Worm (Caenorhabditis elegans) whole organism, L4 larva: ENCODE results near the gene F59A6.3.

Experiments used
- F10B5.3 ChIP-seq: sonication (generic microtip); optimal IDR thresholded peaks from 2 replicates; lab custom pipeline; 2016; ENCODE audit warnings: mild to moderate bottlenecking, missing genetic modification characterization, missing compliant biosample characterization
- F44E2.7 ChIP-seq: fragments of 200-800 bp; sonication (Bioruptor generic); IDR thresholded peaks from 2 replicates; pipeline ENCODE4 v2.1.2; 2022; ENCODE audit warnings: missing genetic modification characterization, missing compliant biosample characterization
- F49E8.2 ChIP-seq: sonication (generic microtip); optimal IDR thresholded peaks from 2 replicates; lab custom pipeline; 2016; ENCODE audit warnings: missing compliant biosample characterization, mild to moderate bottlenecking, missing genetic modification characterization, borderline replicate concordance
- T20F7.1 ChIP-seq: fragments of 200-800 bp; sonication (Bioruptor generic); optimal IDR thresholded peaks from 2 replicates; lab custom pipeline; 2018; ENCODE audit warnings: mild to moderate bottlenecking, missing genetic modification characterization, missing compliant biosample characterization
- Y105C5A.15 ChIP-seq: fragments of 200-800 bp; sonication (Bioruptor generic); IDR thresholded peaks from 2 replicates; pipeline ENCODE4 v1.3.6; 2022; ENCODE audit warnings: missing genetic modification characterization, missing compliant biosample characterization
- Y48G9A.11 ChIP-seq: fragments of 200-800 bp; sonication (Bioruptor generic); IDR thresholded peaks from 2 replicates; pipeline ENCODE4 v1.3.6; 2022; ENCODE audit warnings: missing genetic modification reagents, missing genetic modification characterization, missing compliant biosample characterization
- ZK337.2 ChIP-seq: fragments of 200-800 bp; sonication (Bioruptor generic); IDR thresholded peaks from 2 replicates; pipeline ENCODE4 v1.3.6; 2022; ENCODE audit warnings: missing genetic modification reagents, missing genetic modification characterization, missing compliant biosample characterization
- ZK546.5 ChIP-seq, 2 experiments: sonication (generic microtip); optimal IDR thresholded peaks; 2 replicates each; lab custom pipeline; 2017; ENCODE audit warnings: missing biosample characterization in 2 of 2, missing genetic modification characterization in 2 of 2
- aha-1 ChIP-seq: fragments of 150-350 bp; peaks from one replicate; lab custom pipeline; 2014; ENCODE audit warnings: missing biosample characterization, missing genetic modification characterization
- aly-2 ChIP-seq: sonication (generic microtip); optimal IDR thresholded peaks from 2 replicates; lab custom pipeline; 2018; ENCODE audit warnings: missing biosample characterization, missing genetic modification characterization
- arid-1 ChIP-seq: fragments of 200-800 bp; sonication (Bioruptor generic); conservative IDR thresholded peaks from 2 replicates; pipeline ENCODE4 v1.3.6; 2022; ENCODE audit warnings: missing genetic modification reagents, missing genetic modification characterization, missing compliant biosample characterization
- ceh-20 ChIP-seq: fragments of 200-800 bp; sonication (Bioruptor generic); IDR thresholded peaks from 2 replicates; pipeline ENCODE4 v1.3.6; 2022; ENCODE audit warnings: missing genetic modification reagents, missing genetic modification characterization, missing compliant biosample characterization
- ceh-28 ChIP-seq: fragments of 150-350 bp; optimal IDR thresholded peaks from 2 replicates; lab custom pipeline; 2014; ENCODE audit warnings: missing biosample characterization, missing genetic modification reagents, missing genetic modification characterization
- ceh-32 ChIP-seq: sonication (generic microtip); optimal IDR thresholded peaks from 2 replicates; lab custom pipeline; 2016; ENCODE audit warnings: mild to moderate bottlenecking, missing genetic modification characterization, missing compliant biosample characterization; ENCODE audit not compliant: poor library complexity
- ces-1 ChIP-seq: fragments of 150-350 bp; sonication (generic microtip); optimal IDR thresholded peaks from 4 replicates; lab custom pipeline; 2014; ENCODE audit warnings: missing biosample characterization, missing genetic modification reagents, missing genetic modification characterization
- daf-19 ChIP-seq: fragments of 200-800 bp; sonication (Bioruptor generic); conservative IDR thresholded peaks from 2 replicates; pipeline ENCODE4 v1.3.6; 2022; ENCODE audit warnings: missing genetic modification characterization, missing compliant biosample characterization
- daf-8 ChIP-seq: fragments of 200-800 bp; sonication (Bioruptor generic); IDR thresholded peaks from 2 replicates; pipeline ENCODE4 v1.3.6; 2022; ENCODE audit warnings: missing genetic modification characterization, missing compliant biosample characterization
- dmd-6 ChIP-seq: fragments of 200-800 bp; sonication (Bioruptor generic); IDR thresholded peaks from 2 replicates; pipeline ENCODE4 v1.3.6; 2022; ENCODE audit warnings: missing genetic modification reagents, missing genetic modification characterization, missing compliant biosample characterization
- dpl-1 ChIP-seq: fragments of 150-350 bp; optimal IDR thresholded peaks from 2 replicates; lab custom pipeline; 2014; ENCODE audit warnings: missing biosample characterization, missing genetic modification reagents, missing genetic modification characterization
- dve-1 ChIP-seq: sonication (generic microtip); optimal IDR thresholded peaks from 2 replicates; lab custom pipeline; 2017; ENCODE audit warnings: antibody characterized with exemption, mild to moderate bottlenecking, missing genetic modification characterization, missing compliant biosample characterization; ENCODE audit not compliant: insufficient read depth
- egl-27 ChIP-seq: sonication (generic microtip); optimal IDR thresholded peaks from 3 replicates; lab custom pipeline; 2017; ENCODE audit warnings: missing biosample characterization, missing genetic modification reagents, missing genetic modification characterization
- fos-1 ChIP-seq: fragments of 150-350 bp; optimal IDR thresholded peaks from 2 replicates; lab custom pipeline; 2014; ENCODE audit warnings: missing biosample characterization, missing genetic modification characterization
- gei-8 ChIP-seq: fragments of 200-800 bp; sonication (Bioruptor generic); optimal IDR thresholded peaks from 2 replicates; lab custom pipeline; 2018; ENCODE audit warnings: mild to moderate bottlenecking, missing genetic modification characterization, missing compliant biosample characterization
- hmg-1.1 ChIP-seq: fragments of 200-800 bp; sonication (Bioruptor generic); IDR thresholded peaks from 2 replicates; pipeline ENCODE4 v1.3.6; 2022; ENCODE audit warnings: missing genetic modification reagents, missing genetic modification characterization, missing compliant biosample characterization
- lim-7 ChIP-seq: fragments of 200-800 bp; sonication (Bioruptor generic); IDR thresholded peaks from 2 replicates; pipeline ENCODE4 v1.3.6; 2022; ENCODE audit warnings: missing genetic modification characterization, missing compliant biosample characterization
- lin-13 ChIP-seq: fragments of 150-350 bp; optimal IDR thresholded peaks from 2 replicates; lab custom pipeline; 2014; ENCODE audit warnings: missing biosample characterization, missing genetic modification reagents, missing genetic modification characterization
- lin-38 ChIP-seq: fragments of 200-800 bp; sonication (Bioruptor generic); IDR thresholded peaks from 2 replicates; pipeline ENCODE4 v1.3.6; 2022; ENCODE audit warnings: missing genetic modification reagents, missing genetic modification characterization, missing compliant biosample characterization
- lin-39 ChIP-seq: fragments of 150-350 bp; optimal IDR thresholded peaks from 2 replicates; lab custom pipeline; 2014; ENCODE audit warnings: missing biosample characterization, missing genetic modification reagents, missing genetic modification characterization
- lsy-2 ChIP-seq, 2 experiments: fragments of 150-350 bp in 1 of 2; sonication (generic microtip) in 1 of 2; optimal IDR thresholded peaks; 2 replicates each; lab custom pipeline; 2014 to 2017; ENCODE audit warnings: missing biosample characterization in 2 of 2, missing genetic modification characterization in 2 of 2
- madf-9 ChIP-seq: fragments of 200-800 bp; sonication (Bioruptor generic); conservative IDR thresholded peaks from 2 replicates; pipeline ENCODE4 v1.3.6; 2022; ENCODE audit warnings: missing genetic modification reagents, missing genetic modification characterization, missing compliant biosample characterization
- mdl-1 ChIP-seq, 2 experiments: fragments of 150-350 bp in 1 of 2; sonication (generic microtip) in 1 of 2; optimal IDR thresholded peaks; 2 replicates each; lab custom pipeline; 2014 to 2017; ENCODE audit warnings: missing biosample characterization in 2 of 2, missing genetic modification characterization in 2 of 2
- mep-1 ChIP-seq: fragments of 150-350 bp; sonication (generic microtip); optimal IDR thresholded peaks from 3 replicates; lab custom pipeline; 2014; ENCODE audit warnings: missing biosample characterization, missing genetic modification characterization
- mes-2 ChIP-seq: sonication (generic microtip); optimal IDR thresholded peaks from 2 replicates; lab custom pipeline; 2016; ENCODE audit warnings: missing genotype, mild to moderate bottlenecking, missing genetic modification characterization, missing compliant biosample characterization; ENCODE audit not compliant: poor library complexity, severe bottlenecking
- mxl-2 ChIP-seq: fragments of 200-800 bp; sonication (Bioruptor generic); conservative IDR thresholded peaks from 2 replicates; pipeline ENCODE4 v1.3.6; 2022; ENCODE audit warnings: missing genetic modification reagents, missing genetic modification characterization, missing compliant biosample characterization
- mxl-3 ChIP-seq: fragments of 200-800 bp; sonication (Bioruptor generic); optimal IDR thresholded peaks from 2 replicates; lab custom pipeline; 2018; ENCODE audit warnings: mild to moderate bottlenecking, missing genetic modification characterization, missing compliant biosample characterization
- nhr-102 ChIP-seq: sonication (generic microtip); optimal IDR thresholded peaks from 2 replicates; lab custom pipeline; 2016; ENCODE audit warnings: mild to moderate bottlenecking, missing genetic modification characterization, moderate library complexity, missing compliant biosample characterization
- nhr-11 ChIP-seq: fragments of 150-350 bp; optimal IDR thresholded peaks from 2 replicates; lab custom pipeline; 2014; ENCODE audit warnings: missing biosample characterization, missing genetic modification characterization
- nhr-111 ChIP-seq: fragments of 200-800 bp; sonication (Bioruptor generic); optimal IDR thresholded peaks from 2 replicates; lab custom pipeline; 2018; ENCODE audit warnings: mild to moderate bottlenecking, missing genetic modification characterization, missing compliant biosample characterization
- nhr-25 ChIP-seq: sonication (generic microtip); optimal IDR thresholded peaks from 2 replicates; lab custom pipeline; 2017; ENCODE audit warnings: missing genetic modification characterization, mild to moderate bottlenecking, missing compliant biosample characterization, antibody characterized with exemption, moderate library complexity, borderline replicate concordance; ENCODE audit not compliant: insufficient read depth
- nhr-48 ChIP-seq: sonication (generic microtip); optimal IDR thresholded peaks from 2 replicates; lab custom pipeline; 2016; ENCODE audit warnings: mild to moderate bottlenecking, missing genetic modification characterization, missing compliant biosample characterization
- nhr-6 ChIP-seq: fragments of 150-350 bp; optimal IDR thresholded peaks from 2 replicates; lab custom pipeline; 2014; ENCODE audit warnings: missing biosample characterization, missing genetic modification characterization
- sdz-12 ChIP-seq: fragments of 200-800 bp; sonication (Bioruptor generic); optimal IDR thresholded peaks from 2 replicates; lab custom pipeline; 2018; ENCODE audit warnings: mild to moderate bottlenecking, missing genetic modification characterization, missing compliant biosample characterization
- set-16 ChIP-seq: fragments of 200-800 bp; sonication (Bioruptor generic); IDR thresholded peaks from 2 replicates; pipeline ENCODE4 v1.3.6; 2022; ENCODE audit warnings: missing genetic modification reagents, missing genetic modification characterization, missing compliant biosample characterization
- skn-1 ChIP-seq: fragments of 150-350 bp; optimal IDR thresholded peaks from 2 replicates; lab custom pipeline; 2014; ENCODE audit warnings: missing biosample characterization, missing genetic modification characterization
- snpc-1.2 ChIP-seq: fragments of 200-800 bp; sonication (Bioruptor generic); IDR thresholded peaks from 2 replicates; pipeline ENCODE4 v1.3.6; 2022; ENCODE audit warnings: missing genetic modification reagents, missing genetic modification characterization, missing compliant biosample characterization
- snpc-4 ChIP-seq: fragments of 150-350 bp; optimal IDR thresholded peaks from 2 replicates; lab custom pipeline; 2014; ENCODE audit warnings: missing biosample characterization, missing genetic modification characterization
- vab-7 ChIP-seq: fragments of 200-800 bp; sonication (Bioruptor generic); IDR thresholded peaks from 2 replicates; pipeline ENCODE4 v1.3.6; 2022; ENCODE audit warnings: missing genetic modification reagents, missing genetic modification characterization, missing compliant biosample characterization
- zip-11 ChIP-seq: fragments of 200-800 bp; sonication (Bioruptor generic); IDR thresholded peaks from 2 replicates; pipeline ENCODE4 v1.3.6; 2022; ENCODE audit warnings: missing genetic modification characterization, missing compliant biosample characterization
- zip-2 ChIP-seq: fragments of 150-350 bp; optimal IDR thresholded peaks from 2 replicates; lab custom pipeline; 2014; ENCODE audit warnings: missing biosample characterization, missing genetic modification characterization
- ztf-11 ChIP-seq: fragments of 150-350 bp; optimal IDR thresholded peaks from 2 replicates; lab custom pipeline; 2014; ENCODE audit warnings: missing biosample characterization, missing genetic modification characterization

F59A6.3 gene

DNA sequence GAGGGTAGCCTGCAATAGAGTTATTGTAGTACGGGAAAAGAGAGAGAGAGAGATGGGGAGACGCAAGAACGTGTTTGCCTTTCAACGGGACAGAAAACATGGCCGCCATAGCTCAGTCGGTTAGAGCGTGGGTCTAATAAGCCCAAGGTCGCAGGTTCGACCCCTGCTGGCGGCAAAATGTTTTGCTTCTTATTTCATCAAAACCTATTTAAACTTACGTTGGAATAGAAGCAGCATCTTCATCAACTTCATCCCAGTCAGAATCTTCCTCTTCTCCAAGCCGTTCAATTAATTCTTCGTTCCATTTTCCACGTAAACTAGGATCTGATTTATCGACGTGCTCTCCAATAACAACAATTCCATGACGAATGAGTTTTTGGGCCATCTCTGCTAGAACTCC, 24.5 kb downstream of the F59A6.3 start (continued):
- peak; percentile 86 for TF ChIP-seq vab-7
- peak; percentile 74 for TF ChIP-seq mes-2 (tag; lab: Kevin White, UChicago)
- TF ChIP-seq ceh-20: peak; percentile 70
- TF ChIP-seq Y48G9A.11 (GFP tag; lab: Robert Waterston, UW): peak; percentile 76
- TF ChIP-seq mxl-2 (GFP tag; lab: Robert Waterston, UW): 0 out of 2 replicates have a peak, but pooled peaks have one; percentile 31
- TF ChIP-seq aly-2 (tag; lab: Kevin White, UChicago): no peak
- TF ChIP-seq ztf-11: no peak
- TF ChIP-seq mxl-3 (GFP tag; lab: Kevin White, UChicago): peak; percentile 59
- TF ChIP-seq Y105C5A.15 (GFP tag; lab: Robert Waterston, UW): peak; percentile 86; the same call in 1 of the 2 replicates
- no peak for TF ChIP-seq ceh-28
- peak; percentile 98 for TF ChIP-seq aha-1
- TF ChIP-seq fos-1: no peak
- peak; percentile 69 for TF ChIP-seq F49E8.2 (tag; lab: Kevin White, UChicago)
- TF ChIP-seq nhr-25: peak; percentile 70
- TF ChIP-seq hmg-1.1 (GFP tag; lab: Robert Waterston, UW): peak; percentile 90
- 0 out of 2 replicates have a peak, but pooled peaks have one; percentile 21 for TF ChIP-seq daf-8 (GFP tag; lab: Robert Waterston, UW)
- TF ChIP-seq dve-1 (tag; lab: Kevin White, UChicago): peak; percentile 26
- peak; percentile 42 for TF ChIP-seq nhr-111 (GFP tag; lab: Kevin White, UChicago)
- TF ChIP-seq ZK337.2 (GFP tag; lab: Robert Waterston, UW): no peak
- peak; percentile 68 for TF ChIP-seq dmd-6 (GFP tag; lab: Robert Waterston, UW)
- TF ChIP-seq daf-19: peak; percentile 75; the same call in 1 of the 2 replicates
- peak; percentile 69; the same call in 1 of the 2 replicates for TF ChIP-seq zip-11
- peak; percentile 25 for TF ChIP-seq F10B5.3 (tag; lab: Kevin White, UChicago)
- TF ChIP-seq snpc-4: no peak
- peak in 1 of 2 experiments; percentile 25 for TF ChIP-seq mdl-1 (tag; optimal IDR thresholded peaks at IDR 0.05; lab: Kevin White, UChicago)
- no peak for TF ChIP-seq lin-39 (tag; lab: Kevin White, UChicago)
- peak; percentile 60 for TF ChIP-seq nhr-6 (tag; lab: Kevin White, UChicago)
- peak; percentile 60 for TF ChIP-seq lin-13 (GFP tag; lab: Kevin White, UChicago)
- no peak for TF ChIP-seq skn-1 (tag; lab: Kevin White, UChicago)
- TF ChIP-seq arid-1 (GFP tag; lab: Robert Waterston, UW): peak; percentile 84
- peak; percentile 54 for TF ChIP-seq nhr-102 (tag; lab: Kevin White, UChicago)
- peak; percentile 64 for TF ChIP-seq mep-1 (tag; lab: Kevin White, UChicago)
- TF ChIP-seq lsy-2 (tag; optimal IDR thresholded peaks at IDR 0.05; lab: Kevin White, UChicago): peak; percentile 29 to 70
- peak; percentile 94 for TF ChIP-seq lim-7 (GFP tag; lab: Robert Waterston, UW)
- peak; percentile 82 for TF ChIP-seq sdz-12 (GFP tag; lab: Kevin White, UChicago)
- TF ChIP-seq zip-2: peak; percentile 55
- TF ChIP-seq T20F7.1 (GFP tag; lab: Kevin White, UChicago): peak; percentile 16
- TF ChIP-seq nhr-48 (tag; lab: Kevin White, UChicago): peak; percentile 45
- peak; percentile 74 for TF ChIP-seq madf-9 (GFP tag; lab: Robert Waterston, UW)
- TF ChIP-seq set-16 (GFP tag; lab: Robert Waterston, UW): peak; percentile 48; the same call in 1 of the 2 replicates
- TF ChIP-seq ces-1: no peak
- TF ChIP-seq lin-38 (GFP tag; lab: Robert Waterston, UW): peak; percentile 84
- peak; percentile 87 for TF ChIP-seq snpc-1.2 (GFP tag; lab: Robert Waterston, UW)
- TF ChIP-seq gei-8: peak; percentile 68
- peak; percentile 45 for TF ChIP-seq dpl-1 (GFP tag; lab: Kevin White, UChicago)
- no peak for TF ChIP-seq ZK546.5 (tag; optimal IDR thresholded peaks at IDR 0.05; lab: Kevin White, UChicago)
- peak; percentile 48 for TF ChIP-seq nhr-11
- TF ChIP-seq ceh-32 (tag; lab: Kevin White, UChicago): no peak
- TF ChIP-seq F44E2.7: 0 out of 2 replicates have a peak, but pooled peaks have one; percentile 50
- no peak for TF ChIP-seq egl-27 (tag; lab: Kevin White, UChicago)
